Worm (Caenorhabditis elegans) whole organism, L3 larva: ENCODE results near the gene W03C9.5.

ENCODE experiments used
- ama-1 ChIP-seq: fragments of 150-350 bp; optimal IDR thresholded peaks from 2 replicates; lab custom pipeline; 2018
- ceh-82 ChIP-seq: fragments of 150-350 bp; optimal IDR thresholded peaks from 2 replicates; lab custom pipeline; 2014; ENCODE audit warnings: missing biosample characterization, missing genetic modification characterization
- elt-1 ChIP-seq: fragments of 150-350 bp; optimal IDR thresholded peaks from 2 replicates; lab custom pipeline; 2014; ENCODE audit warnings: missing biosample characterization, missing genetic modification characterization
- nfya-1 ChIP-seq: sonication (generic microtip); optimal IDR thresholded peaks from 2 replicates; lab custom pipeline; 2017; ENCODE audit warnings: missing genetic modification characterization, mild to moderate bottlenecking, missing compliant biosample characterization, antibody characterized with exemption, moderate library complexity; ENCODE audit not compliant: insufficient read depth
- nhr-12 ChIP-seq: fragments of 150-350 bp; optimal IDR thresholded peaks from 2 replicates; lab custom pipeline; 2014; ENCODE audit warnings: missing biosample characterization, missing genetic modification characterization
- nhr-237 ChIP-seq: fragments of 150-350 bp; optimal IDR thresholded peaks from 2 replicates; lab custom pipeline; 2014; ENCODE audit warnings: missing biosample characterization, missing genetic modification characterization
- nhr-43 ChIP-seq: sonication (generic microtip); optimal IDR thresholded peaks from 2 replicates; lab custom pipeline; 2016; ENCODE audit warnings: mild to moderate bottlenecking, missing genetic modification characterization, missing compliant biosample characterization; ENCODE audit not compliant: poor library complexity, severe bottlenecking
- skn-1 ChIP-seq: fragments of 150-350 bp; optimal IDR thresholded peaks from 2 replicates; lab custom pipeline; 2014; ENCODE audit warnings: missing biosample characterization, missing genetic modification characterization
- snpc-4 ChIP-seq: fragments of 150-350 bp; optimal IDR thresholded peaks from 2 replicates; lab custom pipeline; 2014; ENCODE audit warnings: missing biosample characterization, missing genetic modification characterization
- unc-62 ChIP-seq: fragments of 150-350 bp; sonication (generic microtip); optimal IDR thresholded peaks from 4 replicates; lab custom pipeline; 2014; ENCODE audit warnings: missing biosample characterization, missing genetic modification reagents, missing genetic modification characterization

ce11 chrII:11916945-11917344 is 50.4 kb downstream of the W03C9.5 start:
- TF ChIP-seq ama-1, result no peak
- no peak for TF ChIP-seq skn-1
- no peak for TF ChIP-seq nhr-237 (tag; lab: Kevin White, UChicago)
- no peak for TF ChIP-seq unc-62
- TF ChIP-seq nfya-1 (tag; lab: Kevin White, UChicago), result no peak
- TF ChIP-seq snpc-4 (tag; lab: Kevin White, UChicago), result no peak
- TF ChIP-seq nhr-43 (tag; lab: Kevin White, UChicago), result no peak
- no peak for TF ChIP-seq nhr-12 (tag; lab: Kevin White, UChicago)
- no peak for TF ChIP-seq ceh-82 (tag; lab: Kevin White, UChicago)
- TF ChIP-seq elt-1 (tag; lab: Kevin White, UChicago), result no peak
